Fruit fly (Drosophila melanogaster): ENCODE data around the gene CG11912.
A peak's percentile ranks its signal among the peaks of the same experiment; 100 is the strongest.

Gene CG11912

dm6 chr2L:290949-291348, 28.1 kb downstream of the CG11912 start:
- TF ChIP-seq CG8478 (optimal IDR thresholded peaks at IDR 0.05), result no peak
- TF ChIP-seq CTCF (optimal IDR thresholded peaks at IDR 0.05), result no peak

dm6 chr2L:290373-290772, 28.7 kb downstream of the CG11912 start:
- no peak for TF ChIP-seq CG8478 (optimal IDR thresholded peaks at IDR 0.05)
- no peak for TF ChIP-seq CTCF (optimal IDR thresholded peaks at IDR 0.05)

dm6 chr2L:289044-289443, 30.0 kb downstream of the CG11912 start, which contains the start of gene Amnionless:
Gene Amnionless, minus strand, starts transcription at chr2L:289144.
- TF ChIP-seq CTCF (optimal IDR thresholded peaks at IDR 0.05), result no peak
- TF ChIP-seq CG8478 (optimal IDR thresholded peaks at IDR 0.05), result no peak

- TF ChIP-seq CTCF (optimal IDR thresholded peaks at IDR 0.05) (no peak), CG8478 (optimal IDR thresholded peaks at IDR 0.05) (no peak)
These were observed 32.6 kb downstream of the CG11912 start for dm6 chr2L:286421-286820.

dm6 chr2L:285596-286023, 33.4 kb downstream of the CG11912 start:
- no peak for TF ChIP-seq CTCF (optimal IDR thresholded peaks at IDR 0.05)
- TF ChIP-seq CG8478 (optimal IDR thresholded peaks at IDR 0.05), result no peak

dm6 chr2L:283071-283482, 36.0 kb downstream of the CG11912 start, which contains the start of gene CG11601:
Gene CG11601, minus strand, starts transcription at chr2L:283269.
- TF ChIP-seq CTCF (optimal IDR thresholded peaks at IDR 0.05) (peak in 1 of 2 experiments; percentile 35), CG8478 (optimal IDR thresholded peaks at IDR 0.05) (no peak)

- no peak for TF ChIP-seq CG8478 (optimal IDR thresholded peaks at IDR 0.05)
- no peak for TF ChIP-seq CTCF (optimal IDR thresholded peaks at IDR 0.05)
These were observed 40.9 kb downstream of the CG11912 start, which contains the start of gene CG17078 for dm6 chr2L:278134-278533. Gene CG17078, minus strand, starts transcription at chr2L:278234.

- TF ChIP-seq CTCF (optimal IDR thresholded peaks at IDR 0.05), result peak; percentile 32 to 54
- TF ChIP-seq CG8478 (optimal IDR thresholded peaks at IDR 0.05), result no peak
These were observed 41.9 kb downstream of the CG11912 start, which contains the start of gene smo for dm6 chr2L:277122-277671. Gene smo, plus strand, starts transcription at chr2L:277582.

- TF ChIP-seq CG8478 (optimal IDR thresholded peaks at IDR 0.05) (no peak), CTCF (optimal IDR thresholded peaks at IDR 0.05) (no peak)
These were observed 45.5 kb downstream of the CG11912 start, which contains the start of the genes mbm and CG11555 for dm6 chr2L:273603-274002. Gene mbm, minus strand, starts transcription at chr2L:273715. Gene CG11555, plus strand, starts transcription at chr2L:273836.

dm6 chr2L:271553-271952, 47.5 kb downstream of the CG11912 start, which contains the start of gene Dus1:
Gene Dus1, minus strand, starts transcription at chr2L:271744.
- TF ChIP-seq CG8478 (optimal IDR thresholded peaks at IDR 0.05), result no peak
- TF ChIP-seq CTCF (optimal IDR thresholded peaks at IDR 0.05), result no peak

- no peak for TF ChIP-seq CTCF (optimal IDR thresholded peaks at IDR 0.05)
- no peak for TF ChIP-seq CG8478 (optimal IDR thresholded peaks at IDR 0.05)
These were observed 50.3 kb downstream of the CG11912 start, which contains the start of gene CG3345 for dm6 chr2L:268788-269187. Gene CG3345, plus strand, starts transcription at chr2L:269088.

Measured in S2 (cell line).